Fruit fly (Drosophila melanogaster) whole organism, pupa: ENCODE results near the gene CG33172.
A peak's percentile ranks its signal among the peaks of the same experiment; 100 is the strongest.

Experiments used
- CG10348 ChIP-seq: fragments of 200-800 bp; sonication (Bioruptor generic); IDR thresholded peaks from 2 replicates; pipeline ENCODE4 v1.3.6; 2022; ENCODE audit warnings: missing biosample characterization, missing genetic modification characterization
- CG12605 ChIP-seq: fragments of 200-800 bp; sonication (Bioruptor generic); IDR thresholded peaks from 2 replicates; pipeline ENCODE4 v1.3.6; 2022; ENCODE audit warnings: missing biosample characterization, missing genetic modification characterization
- CG13204 ChIP-seq: fragments of 200-800 bp; sonication (Bioruptor generic); optimal IDR thresholded peaks from 2 replicates; lab custom pipeline; 2018; ENCODE audit warnings: missing biosample characterization, mild to moderate bottlenecking, missing genetic modification characterization, moderate library complexity
- CG14655 ChIP-seq: fragments of 200-800 bp; sonication (Bioruptor generic); optimal IDR thresholded peaks from 3 replicates; lab custom pipeline; 2017; ENCODE audit warnings: mild to moderate bottlenecking, missing biosample characterization, missing genetic modification reagents, missing genetic modification characterization
- CG15710 ChIP-seq: fragments of 200-800 bp; sonication (Bioruptor generic); optimal IDR thresholded peaks from 2 replicates; lab custom pipeline; 2018; ENCODE audit warnings: missing biosample characterization, mild to moderate bottlenecking, missing genetic modification characterization, moderate library complexity
- CG17806 ChIP-seq: fragments of 200-800 bp; sonication (Bioruptor generic); optimal IDR thresholded peaks from 2 replicates; lab custom pipeline; 2018; ENCODE audit warnings: missing biosample characterization, mild to moderate bottlenecking, missing genetic modification characterization, moderate library complexity
- CG32121 ChIP-seq: fragments of 200-800 bp; sonication (Bioruptor generic); IDR thresholded peaks from 2 replicates; pipeline ENCODE4 v1.3.6; 2022; ENCODE audit warnings: missing biosample characterization, missing genetic modification characterization
- CG34367 ChIP-seq: fragments of 200-800 bp; sonication (Bioruptor generic); optimal IDR thresholded peaks from 2 replicates; lab custom pipeline; 2018; ENCODE audit warnings: missing biosample characterization, mild to moderate bottlenecking, missing genetic modification characterization
- CG4496 ChIP-seq: fragments of 200-800 bp; sonication (Bioruptor generic); IDR thresholded peaks from 3 replicates; pipeline ENCODE4 v1.3.6; 2022; ENCODE audit warnings: missing biosample characterization, missing genetic modification characterization
- CG8159 ChIP-seq: fragments of 200-800 bp; sonication (Bioruptor generic); optimal IDR thresholded peaks from 3 replicates; lab custom pipeline; 2018; ENCODE audit warnings: missing biosample characterization, mild to moderate bottlenecking, missing genetic modification characterization, moderate library complexity
- CG8301 ChIP-seq: fragments of 200-800 bp; sonication (Bioruptor generic); optimal IDR thresholded peaks from 2 replicates; lab custom pipeline; 2018; ENCODE audit warnings: missing biosample characterization, mild to moderate bottlenecking, missing genetic modification characterization
- CG9948 ChIP-seq: fragments of 200-800 bp; sonication (Bioruptor generic); optimal IDR thresholded peaks from 2 replicates; lab custom pipeline; 2018; ENCODE audit warnings: missing biosample characterization, mild to moderate bottlenecking, missing genetic modification characterization, moderate library complexity
- D1 ChIP-seq: fragments of 200-800 bp; sonication (Bioruptor generic); optimal IDR thresholded peaks from 2 replicates; lab custom pipeline; 2018; ENCODE audit warnings: missing biosample characterization, mild to moderate bottlenecking, missing genetic modification characterization, moderate library complexity
- EcR ChIP-seq: fragments of 200-800 bp; sonication (Bioruptor generic); optimal IDR thresholded peaks from 3 replicates; lab custom pipeline; 2019; ENCODE audit warnings: missing biosample characterization, missing genetic modification characterization, mild to moderate bottlenecking, moderate library complexity, missing genetic modification reagents
- Ets98B ChIP-seq: fragments of 200-800 bp; sonication (Bioruptor generic); IDR thresholded peaks from 2 replicates; pipeline ENCODE4 v1.3.6; 2022; ENCODE audit warnings: missing biosample characterization, missing genetic modification characterization
- Pif1A ChIP-seq: fragments of 200-800 bp; sonication (Bioruptor generic); optimal IDR thresholded peaks from 3 replicates; lab custom pipeline; 2016; ENCODE audit warnings: missing biosample characterization, missing genetic modification characterization
- Pif1B ChIP-seq: fragments of 200-800 bp; sonication (Bioruptor generic); optimal IDR thresholded peaks from 3 replicates; lab custom pipeline; 2016; ENCODE audit warnings: missing biosample characterization, missing genetic modification characterization
- Snoo ChIP-seq: fragments of 200-800 bp; sonication (Bioruptor generic); optimal IDR thresholded peaks from 3 replicates; lab custom pipeline; 2017; ENCODE audit warnings: missing biosample characterization, mild to moderate bottlenecking, missing genetic modification characterization, inconsistent platforms
- fd96Ca ChIP-seq: fragments of 200-800 bp; sonication (Bioruptor generic); IDR thresholded peaks from 3 replicates; pipeline ENCODE4 v1.3.6; 2022; ENCODE audit warnings: missing biosample characterization, missing genetic modification characterization
- gl ChIP-seq: fragments of 200-800 bp; sonication (Bioruptor generic); optimal IDR thresholded peaks from 2 replicates; lab custom pipeline; 2018; ENCODE audit warnings: missing biosample characterization, mild to moderate bottlenecking, missing genetic modification characterization
- rn ChIP-seq: fragments of 200-800 bp; sonication (Bioruptor generic); IDR thresholded peaks from 2 replicates; pipeline ENCODE4 v1.3.6; 2022; ENCODE audit warnings: missing biosample characterization, missing genetic modification characterization

The CG33172 gene

DNA sequence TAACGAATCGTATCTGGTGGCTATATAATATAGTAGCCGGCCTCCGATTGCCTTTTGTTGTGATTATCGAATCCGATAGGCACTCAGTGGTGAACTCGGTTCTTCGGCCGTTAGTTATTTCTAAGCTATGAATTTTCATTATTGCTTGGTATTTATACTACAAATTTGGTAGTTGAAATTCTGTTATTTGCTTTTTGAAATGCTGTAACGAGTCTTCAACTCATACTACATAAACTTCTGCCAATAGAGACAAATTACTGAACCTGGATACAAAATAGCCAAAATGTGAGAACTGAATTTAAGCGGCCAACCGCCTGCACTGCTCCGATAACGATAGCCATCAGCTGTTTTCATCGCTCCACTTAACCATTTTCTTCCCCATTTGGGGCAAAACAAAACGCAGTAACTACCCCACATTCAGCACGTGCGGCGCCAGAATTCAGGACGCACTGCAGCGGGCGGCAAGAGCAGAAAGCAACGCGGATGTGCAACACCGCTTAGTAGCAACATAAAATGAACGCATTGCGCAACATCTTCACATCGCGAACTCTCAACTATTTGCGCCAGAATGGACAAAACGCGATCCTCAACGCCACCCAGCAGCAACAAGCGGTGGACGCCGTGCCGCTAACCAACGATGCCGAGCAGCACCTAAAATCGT is 30.4 kb upstream of the CG33172 start, which contains the start of the genes CG11679 and CG8206:
Gene CG11679, minus strand, starts transcription at position 65 of the 661 bp plus-strand sequence.
Gene CG8206, plus strand, starts transcription at position 341 of the 661 bp plus-strand sequence.
- TF ChIP-seq CG8159 (tag; lab: Kevin White, UChicago) = peak; percentile 47
- peak; percentile 10 for TF ChIP-seq CG8301
- TF ChIP-seq CG9948 (tag; lab: Kevin White, UChicago) = peak; percentile 32
- no peak for TF ChIP-seq Pif1B (GFP tag; lab: Kevin White, UChicago)
- TF ChIP-seq CG13204 = no peak
- peak; percentile 28 for TF ChIP-seq Pif1A (GFP tag; lab: Kevin White, UChicago)
- TF ChIP-seq D1 (tag; lab: Kevin White, UChicago) = no peak
- no peak for TF ChIP-seq CG10348 (GFP tag; lab: Robert Waterston, UW)
- TF ChIP-seq CG14655 (GFP tag; lab: Kevin White, UChicago) = no peak
- peak; percentile 1 for TF ChIP-seq EcR (GFP tag; lab: Kevin White, UChicago)
- no peak for TF ChIP-seq CG34367 (tag; lab: Kevin White, UChicago)
- TF ChIP-seq gl = no peak
- TF ChIP-seq rn = no peak
- TF ChIP-seq CG15710 (tag; lab: Kevin White, UChicago) = peak; percentile 33
- TF ChIP-seq CG32121 (GFP tag; lab: Robert Waterston, UW) = peak; percentile 29; the same call in 1 of the 2 replicates
- no peak for TF ChIP-seq Ets98B (GFP tag; lab: Robert Waterston, UW)
- no peak for TF ChIP-seq CG17806 (tag; lab: Kevin White, UChicago)
- no peak for TF ChIP-seq CG4496
- no peak; the same call in 2 of the 3 replicates for TF ChIP-seq fd96Ca (GFP tag; lab: Robert Waterston, UW)
- peak; percentile 48 for TF ChIP-seq Snoo
- no peak for TF ChIP-seq CG12605 (GFP tag; lab: Robert Waterston, UW)
- TF ChIP-seq, all 21 proteins: peak for 8

- no peak for TF ChIP-seq CG13204
- peak; percentile 60 for TF ChIP-seq CG17806 (tag; lab: Kevin White, UChicago)
- no peak; the same call in 1 of the 2 replicates for TF ChIP-seq rn
- no peak for TF ChIP-seq CG14655 (GFP tag; lab: Kevin White, UChicago)
- TF ChIP-seq CG8159 (tag; lab: Kevin White, UChicago) = peak; percentile 38
- no peak for TF ChIP-seq gl
- TF ChIP-seq Snoo = peak; percentile 26
- TF ChIP-seq EcR (GFP tag; lab: Kevin White, UChicago) = no peak
- TF ChIP-seq Ets98B (GFP tag; lab: Robert Waterston, UW) = peak; percentile 68
- peak; percentile 45 for TF ChIP-seq CG8301
- peak; percentile 13 for TF ChIP-seq CG15710 (tag; lab: Kevin White, UChicago)
- TF ChIP-seq Pif1B (GFP tag; lab: Kevin White, UChicago) = peak; percentile 56
- TF ChIP-seq fd96Ca (GFP tag; lab: Robert Waterston, UW) = peak; percentile 70; the same call in 1 of the 3 replicates
- peak; percentile 44 for TF ChIP-seq CG9948 (tag; lab: Kevin White, UChicago)
- TF ChIP-seq D1 (tag; lab: Kevin White, UChicago) = no peak
- TF ChIP-seq CG12605 (GFP tag; lab: Robert Waterston, UW) = 0 out of 2 replicates have a peak, but pooled peaks have one; percentile 44
- TF ChIP-seq CG10348 (GFP tag; lab: Robert Waterston, UW) = no peak
- peak; percentile 74; the same call in 1 of the 2 replicates for TF ChIP-seq CG32121 (GFP tag; lab: Robert Waterston, UW)
- no peak for TF ChIP-seq CG34367 (tag; lab: Kevin White, UChicago)
- peak; percentile 45 for TF ChIP-seq Pif1A (GFP tag; lab: Kevin White, UChicago)
- peak; percentile 84 for TF ChIP-seq CG4496
- TF ChIP-seq, all 21 proteins: peak for 13
Observed at dm6 chrX:15740288-15740726, 29.2 kb upstream of the CG33172 start.

DNA sequence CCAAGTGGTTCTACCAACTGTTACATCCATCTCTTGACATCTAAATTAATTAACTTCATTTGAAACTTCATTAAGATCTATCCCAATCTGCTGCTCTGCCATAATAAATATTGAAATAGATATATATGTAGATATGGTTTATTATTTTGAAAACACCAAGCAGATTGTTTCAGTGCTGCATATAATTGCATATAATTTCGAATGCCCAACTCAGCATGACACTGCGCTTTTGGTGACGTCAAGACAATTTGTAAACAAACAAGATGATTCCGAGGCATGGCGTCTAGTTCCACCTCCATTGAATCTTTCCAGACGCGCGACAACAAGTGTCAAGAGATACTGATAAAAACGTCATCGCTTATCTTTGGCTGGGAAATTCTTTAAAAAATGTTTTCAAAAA is 28.6 kb upstream of the CG33172 start:
- no peak for TF ChIP-seq CG8301

- TF ChIP-seq Snoo (no peak), CG4496 (no peak), CG9948 (tag; lab: Kevin White, UChicago) (no peak), rn (no peak), CG12605 (GFP tag; lab: Robert Waterston, UW) (no peak), EcR (GFP tag; lab: Kevin White, UChicago) (no peak), Ets98B (GFP tag; lab: Robert Waterston, UW) (no peak), CG32121 (GFP tag; lab: Robert Waterston, UW) (no peak), Pif1A (GFP tag; lab: Kevin White, UChicago) (no peak), CG8301 (no peak), CG10348 (GFP tag; lab: Robert Waterston, UW) (no peak), CG14655 (GFP tag; lab: Kevin White, UChicago) (no peak), CG17806 (tag; lab: Kevin White, UChicago) (no peak), CG15710 (tag; lab: Kevin White, UChicago) (no peak), CG34367 (tag; lab: Kevin White, UChicago) (no peak), D1 (tag; lab: Kevin White, UChicago) (no peak)
Observed at dm6 chrX:15745905-15746681, 23.4 kb upstream of the CG33172 start, which contains the start of the genes CG8944 and CCT6. Gene CG8944 (minus strand): TSS chrX:15746231. Gene CCT6 (plus strand): TSS chrX:15746648.

DNA sequence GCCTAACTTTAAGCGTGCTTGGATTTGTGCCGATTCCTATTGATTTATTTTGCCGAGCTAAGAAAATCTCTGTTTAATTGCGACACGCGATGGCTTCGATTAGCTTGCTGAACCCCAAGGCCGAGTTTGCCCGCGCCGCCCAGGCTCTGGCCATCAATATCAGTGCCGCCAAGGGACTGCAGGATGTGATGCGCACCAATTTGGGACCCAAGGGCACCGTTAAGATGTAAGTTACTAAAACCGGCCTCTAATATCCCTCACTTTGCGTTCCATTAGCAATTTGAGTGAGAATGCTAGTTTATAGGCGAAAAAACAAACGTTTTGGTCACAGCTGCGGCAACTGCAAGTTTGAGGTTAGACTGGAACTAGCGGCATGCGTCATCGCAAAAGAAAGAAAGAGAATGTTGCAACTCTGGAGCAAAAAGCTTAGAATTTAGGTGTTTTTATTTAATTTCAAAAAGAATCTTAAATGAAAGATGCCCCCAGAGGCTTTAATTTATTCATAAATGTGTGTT is 22.7 kb upstream of the CG33172 start:
- TF ChIP-seq CG4496 = no peak
